Worm (Caenorhabditis elegans) whole organism, mixed stage, embryonic: ENCODE data around the gene B0507.7.

Experiments used
- elt-1 ChIP-seq: sonication (generic microtip); optimal IDR thresholded peaks from 2 replicates; lab custom pipeline; 2017; ENCODE audit warnings: missing genetic modification characterization, mild to moderate bottlenecking, missing compliant biosample characterization, antibody characterized with exemption, moderate library complexity, borderline replicate concordance; ENCODE audit not compliant: insufficient read depth
- elt-3 ChIP-seq: fragments of 150-350 bp; optimal IDR thresholded peaks from 2 replicates; lab custom pipeline; 2014; ENCODE audit warnings: missing biosample characterization, missing genetic modification characterization
- lsy-2 ChIP-seq: fragments of 150-350 bp; optimal IDR thresholded peaks from 2 replicates; lab custom pipeline; 2014; ENCODE audit warnings: missing biosample characterization, missing genetic modification characterization
- nhr-2 ChIP-seq: fragments of 150-350 bp; optimal IDR thresholded peaks from 2 replicates; lab custom pipeline; 2014; ENCODE audit warnings: missing biosample characterization, missing genetic modification characterization
- nhr-28 ChIP-seq: fragments of 150-350 bp; optimal IDR thresholded peaks from 2 replicates; lab custom pipeline; 2014; ENCODE audit warnings: missing biosample characterization, missing genetic modification characterization
- sptf-1 ChIP-seq: sonication (generic microtip); optimal IDR thresholded peaks from 2 replicates; lab custom pipeline; 2017; ENCODE audit warnings: mild to moderate bottlenecking, missing genetic modification characterization, moderate library complexity, missing compliant biosample characterization
- unc-39 ChIP-seq: fragments of 150-350 bp; optimal IDR thresholded peaks from 2 replicates; lab custom pipeline; 2014; ENCODE audit warnings: missing biosample characterization, missing genetic modification characterization
- unc-62 ChIP-seq: fragments of 150-350 bp; optimal IDR thresholded peaks from 2 replicates; lab custom pipeline; 2014; ENCODE audit warnings: missing biosample characterization, missing genetic modification reagents, missing genetic modification characterization

ce11 chrV:8768481-8768959 is 10.0 kb upstream of the B0507.7 start, which contains the start of gene B0507.3:
- no peak for TF ChIP-seq nhr-28
- TF ChIP-seq elt-1 (tag; lab: Kevin White, UChicago): no peak
- no peak for TF ChIP-seq lsy-2
- TF ChIP-seq elt-3 (tag; lab: Kevin White, UChicago): no peak
- no peak for TF ChIP-seq unc-39 (tag; lab: Kevin White, UChicago)
- TF ChIP-seq unc-62 (GFP tag; lab: Kevin White, UChicago): no peak
- no peak for TF ChIP-seq sptf-1
- no peak for TF ChIP-seq nhr-2 (tag; lab: Kevin White, UChicago)
